Fruit fly (Drosophila melanogaster): ENCODE measurements around the gene CG9458.

Gene CG9458

dm6 chr3R:9771519-9771972 is 48.1 kb downstream of the CG9458 start, which contains the start of gene CG9471:
TSS of gene CG9471 (minus strand) at chr3R:9771542.
- TF ChIP-seq CG4496 (GFP tag; IDR thresholded peaks at IDR 0.05) (peak; percentile 97), CG17806 (tag; optimal IDR thresholded peaks at IDR 0.05) (peak; percentile 93), rn (GFP tag; IDR thresholded peaks at IDR 0.05) (peak; percentile 82), Pif1B (GFP tag; optimal IDR thresholded peaks at IDR 0.05) (peak; percentile 93), CG13204 (GFP tag; optimal IDR thresholded peaks at IDR 0.05) (no peak), CG32121 (GFP tag; IDR thresholded peaks at IDR 0.05) (peak; percentile 91), CG15710 (tag; optimal IDR thresholded peaks at IDR 0.05) (peak; percentile 91), CG12605 (GFP tag; IDR thresholded peaks at IDR 0.05) (peak; percentile 94), gl (tag; optimal IDR thresholded peaks at IDR 0.05) (peak; percentile 77), CG8159 (tag; optimal IDR thresholded peaks at IDR 0.05) (peak; percentile 91), Pif1A (GFP tag; optimal IDR thresholded peaks at IDR 0.05) (peak; percentile 95), CG8301 (tag; optimal IDR thresholded peaks at IDR 0.05) (peak; percentile 91), D1 (tag; optimal IDR thresholded peaks at IDR 0.05) (no peak), CG34367 (tag; optimal IDR thresholded peaks at IDR 0.05) (peak; percentile 89), CG14655 (GFP tag; optimal IDR thresholded peaks at IDR 0.05) (no peak), fd96Ca (GFP tag; IDR thresholded peaks at IDR 0.05) (peak; percentile 42; the same call in 1 of the 3 replicates), CG10348 (GFP tag; IDR thresholded peaks at IDR 0.05) (peak; percentile 59), Snoo (tag; optimal IDR thresholded peaks at IDR 0.05) (peak; percentile 92), Ets98B (GFP tag; IDR thresholded peaks at IDR 0.05) (peak; percentile 95), EcR (GFP tag; optimal IDR thresholded peaks at IDR 0.05) (peak; percentile 25), CG9948 (tag; optimal IDR thresholded peaks at IDR 0.05) (peak; percentile 89)

dm6 chr3R:9770127-9770526 is 49.5 kb downstream of the CG9458 start:
- TF ChIP-seq CG17806 (tag; optimal IDR thresholded peaks at IDR 0.05) (no peak), CG32121 (GFP tag; IDR thresholded peaks at IDR 0.05) (peak; percentile 46; the same call in 1 of the 2 replicates)

Data from whole organism, pupa.